Fruit fly (Drosophila melanogaster): ENCODE data around the gene Cyp4e3.
A peak's percentile ranks its signal among the peaks of the same experiment; 100 is the strongest.

Gene Cyp4e3

dm6 chr2L:9699615-9700014, 50.3 kb downstream of the Cyp4e3 start, which contains the start of gene hoip (continued):
- TF ChIP-seq nom (GFP tag; optimal IDR thresholded peaks at IDR 0.05) (no peak), Oaz (GFP tag; IDR thresholded peaks at IDR 0.05) (no peak), dm (GFP tag; optimal IDR thresholded peaks at IDR 0.05) (peak; percentile 91), CG10147 (GFP tag; optimal IDR thresholded peaks at IDR 0.05) (no peak), HLH3B (GFP tag; IDR thresholded peaks at IDR 0.05) (no peak), h (optimal IDR thresholded peaks at IDR 0.05) (no peak), seq (GFP tag; IDR thresholded peaks at IDR 0.05) (no peak), CG6683 (GFP tag; optimal IDR thresholded peaks at IDR 0.05) (no peak), odd (GFP tag; optimal IDR thresholded peaks at IDR 0.05) (no peak), lab (GFP tag; optimal IDR thresholded peaks at IDR 0.05) (no peak), CG18619 (GFP tag; optimal IDR thresholded peaks at IDR 0.05) (no peak), dati (GFP tag; IDR thresholded peaks at IDR 0.05) (no peak), gro (GFP tag; optimal IDR thresholded peaks at IDR 0.05) (no peak), Rfx (GFP tag; IDR thresholded peaks at IDR 0.05) (peak; percentile 24; the same call in 1 of the 2 replicates), CG2199 (GFP tag; IDR thresholded peaks at IDR 0.05) (0 out of 3 replicates have a peak, but pooled peaks have one; percentile 33), Dll (GFP tag; IDR thresholded peaks at IDR 0.05; ENCODE audit: partially characterized antibody) (peak; percentile 53; the same call in 2 of the 4 replicates), kah (GFP tag; optimal IDR thresholded peaks at IDR 0.05) (peak; percentile 30), Lhr (GFP tag; optimal IDR thresholded peaks at IDR 0.05) (peak; percentile 31), Drgx (GFP tag; IDR thresholded peaks at IDR 0.05) (no peak), Six4 (GFP tag; optimal IDR thresholded peaks at IDR 0.05) (no peak), nmo (GFP tag; optimal IDR thresholded peaks at IDR 0.05) (no peak), CG15479 (GFP tag; optimal IDR thresholded peaks at IDR 0.05) (no peak), CG11696 (GFP tag; IDR thresholded peaks at IDR 0.05) (no peak)

dm6 chr2L:9698923-9699493, 50.9 kb downstream of the Cyp4e3 start, which contains the start of gene Pka-C1:
Pka-C1 (minus strand) TSS chr2L:9699297.
- TF ChIP-seq Mrtf (GFP tag; IDR thresholded peaks at IDR 0.05) (peak; percentile 17; the same call in 1 of the 3 replicates), NK7.1 (GFP tag; optimal IDR thresholded peaks at IDR 0.05) (no peak), CG10565 (GFP tag; optimal IDR thresholded peaks at IDR 0.05) (no peak), CG12391 (tag; optimal IDR thresholded peaks at IDR 0.05) (peak; percentile 44), Sry-β (GFP tag; optimal IDR thresholded peaks at IDR 0.05) (peak; percentile 11), salm (tag; optimal IDR thresholded peaks at IDR 0.05) (no peak), CG6272 (GFP tag; IDR thresholded peaks at IDR 0.05) (peak; percentile 61; the same call in 1 of the 2 replicates), CG12155 (GFP tag; optimal IDR thresholded peaks at IDR 0.05) (no peak), CG15073 (GFP tag; optimal IDR thresholded peaks at IDR 0.05) (no peak), CG7987 (GFP tag; optimal IDR thresholded peaks at IDR 0.05) (no peak), CG7928 (GFP tag; optimal IDR thresholded peaks at IDR 0.05) (no peak), CG32772 (GFP tag; IDR thresholded peaks at IDR 0.05) (peak; percentile 90), sens-2 (GFP tag; IDR thresholded peaks at IDR 0.05) (no peak), CrebB (tag; optimal IDR thresholded peaks at IDR 0.05) (peak; percentile 12), lbe (GFP tag; optimal IDR thresholded peaks at IDR 0.05) (no peak), Dref (GFP tag; IDR thresholded peaks at IDR 0.05) (peak; percentile 91), Sry-δ (GFP tag; optimal IDR thresholded peaks at IDR 0.05) (peak; percentile 51), bsh (GFP tag; optimal IDR thresholded peaks at IDR 0.05) (peak in 1 of 2 experiments; percentile 16), CG9797 (GFP tag; optimal IDR thresholded peaks at IDR 0.05) (peak; percentile 74), wek (GFP tag; optimal IDR thresholded peaks at IDR 0.05) (no peak), dpn (GFP tag; optimal IDR thresholded peaks at IDR 0.05) (peak in 1 of 2 experiments; percentile 4), hkb (optimal IDR thresholded peaks at IDR 0.05) (no peak), hkb (GFP tag; IDR thresholded peaks at IDR 0.05) (peak; percentile 40; the same call in 1 of the 2 replicates), shn (GFP tag; optimal IDR thresholded peaks at IDR 0.05) (no peak), so (GFP tag; IDR thresholded peaks at IDR 0.05) (no peak; the same call in 2 of the 3 replicates), sc (optimal IDR thresholded peaks at IDR 0.05) (no peak), sc (GFP tag; optimal IDR thresholded peaks at IDR 0.05) (no peak), CG12071 (GFP tag; optimal IDR thresholded peaks at IDR 0.05) (peak; percentile 37), Side (GFP tag; optimal IDR thresholded peaks at IDR 0.05) (no peak)

Data from whole organism, embryonic.